Worm (Caenorhabditis elegans) whole organism, late embryonic: ENCODE measurements around the gene Y54G2A.72.
"Not testable (repeated sequence)": the region's sequence is repeated elsewhere in the genome, so short reads cannot be mapped to it uniquely, and the experiment has no call there.

Experiments
- ceh-2 ChIP-seq: sonication (generic microtip); optimal IDR thresholded peaks from 2 replicates; lab custom pipeline; 2016; ENCODE audit warnings: missing genotype, missing genetic modification characterization, missing compliant biosample characterization
- ceh-31 ChIP-seq: sonication (generic microtip); optimal IDR thresholded peaks from 2 replicates; lab custom pipeline; 2016; ENCODE audit warnings: missing genetic modification characterization, missing compliant biosample characterization
- dmd-4 ChIP-seq: sonication (generic microtip); optimal IDR thresholded peaks from 2 replicates; lab custom pipeline; 2016; ENCODE audit warnings: borderline replicate concordance, missing genetic modification characterization, missing compliant biosample characterization
- madf-2 ChIP-seq: sonication (generic microtip); optimal IDR thresholded peaks from 2 replicates; lab custom pipeline; 2017; ENCODE audit warnings: missing genetic modification characterization, missing compliant biosample characterization
- pqm-1 ChIP-seq: sonication (generic microtip); optimal IDR thresholded peaks from 2 replicates; lab custom pipeline; 2016; ENCODE audit warnings: missing genetic modification characterization, missing compliant biosample characterization
- unc-55 ChIP-seq: sonication (generic microtip); optimal IDR thresholded peaks from 2 replicates; lab custom pipeline; 2017; ENCODE audit warnings: missing biosample characterization, missing genetic modification reagents, missing genetic modification characterization

- TF ChIP-seq ceh-31; pqm-1 (tag; lab: Kevin White, UChicago); madf-2; unc-55 (GFP tag; lab: Kevin White, UChicago); dmd-4 (tag; lab: Kevin White, UChicago); ceh-2: not testable (repeated sequence)
These were observed 37.9 kb upstream of the Y54G2A.72 start for ce11 chrIV:2740035-2740434.
